Fruit fly (Drosophila melanogaster) whole organism, embryonic: ENCODE data around the gene CG46317.
A peak's percentile ranks its signal among the peaks of the same experiment; 100 is the strongest.

Experiments
- C15 ChIP-seq: fragments of 200-800 bp; sonication (Bioruptor generic); IDR thresholded peaks from 3 replicates; pipeline ENCODE4 v1.3.6; 2022; ENCODE audit warnings: missing biosample characterization, missing genetic modification characterization
- CG10959 ChIP-seq: fragments of 200-800 bp; sonication (Bioruptor generic); IDR thresholded peaks from 2 replicates; pipeline ENCODE4 v1.3.6; 2022; ENCODE audit warnings: missing biosample characterization, missing genetic modification characterization
- CG10979 ChIP-seq: fragments of 200-800 bp; sonication (Bioruptor generic); optimal IDR thresholded peaks from 2 replicates; lab custom pipeline; 2018; ENCODE audit warnings: missing biosample characterization, mild to moderate bottlenecking, missing genetic modification characterization, moderate library complexity
- CG12299 ChIP-seq: fragments of 200-800 bp; sonication (Bioruptor generic); optimal IDR thresholded peaks from 2 replicates; lab custom pipeline; 2018; ENCODE audit warnings: missing biosample characterization, mild to moderate bottlenecking, missing genetic modification characterization
- CG12659 ChIP-seq: fragments of 200-800 bp; sonication (Bioruptor generic); optimal IDR thresholded peaks from 3 replicates; lab custom pipeline; 2017; ENCODE audit warnings: mild to moderate bottlenecking, missing biosample characterization, missing genetic modification reagents, missing genetic modification characterization
- CG14710 ChIP-seq: fragments of 200-800 bp; sonication (Bioruptor generic); optimal IDR thresholded peaks from 3 replicates; lab custom pipeline; 2019; ENCODE audit warnings: missing biosample characterization, mild to moderate bottlenecking, missing genetic modification characterization, moderate library complexity
- CG2129 ChIP-seq: fragments of 200-800 bp; sonication (Bioruptor generic); IDR thresholded peaks from 2 replicates; pipeline ENCODE4 v1.3.6; 2022; ENCODE audit warnings: missing biosample characterization, missing genetic modification characterization; ENCODE audit not compliant: partially characterized antibody
- CG2678 ChIP-seq: fragments of 200-800 bp; sonication (Bioruptor generic); optimal IDR thresholded peaks from 3 replicates; lab custom pipeline; 2019; ENCODE audit warnings: missing biosample characterization, mild to moderate bottlenecking, missing genetic modification characterization, moderate library complexity
- CG3281 ChIP-seq: fragments of 200-800 bp; sonication (Bioruptor generic); optimal IDR thresholded peaks from 3 replicates; lab custom pipeline; 2017; ENCODE audit warnings: missing biosample characterization, mild to moderate bottlenecking, missing genetic modification characterization
- CG4617 ChIP-seq: fragments of 200-800 bp; sonication (Bioruptor generic); optimal IDR thresholded peaks from 3 replicates; lab custom pipeline; 2016; ENCODE audit warnings: missing biosample characterization, missing genetic modification characterization, borderline replicate concordance
- CG4707 ChIP-seq: fragments of 200-800 bp; sonication (Bioruptor generic); optimal IDR thresholded peaks from 2 replicates; lab custom pipeline; 2018; ENCODE audit warnings: missing biosample characterization, mild to moderate bottlenecking, missing genetic modification characterization, moderate library complexity
- CG6175 ChIP-seq: fragments of 200-800 bp; sonication (Bioruptor generic); IDR thresholded peaks from 3 replicates; pipeline ENCODE4 v1.3.6; 2022; ENCODE audit warnings: missing biosample characterization, missing genetic modification characterization
- CG7839 ChIP-seq: fragments of 200-800 bp; sonication (Bioruptor generic); optimal IDR thresholded peaks from 3 replicates; lab custom pipeline; 2018; ENCODE audit warnings: missing biosample characterization, mild to moderate bottlenecking, missing genetic modification characterization, moderate library complexity
- Camta ChIP-seq: fragments of 200-800 bp; sonication (Bioruptor generic); optimal IDR thresholded peaks from 2 replicates; lab custom pipeline; 2016; ENCODE audit warnings: missing biosample characterization, missing genetic modification characterization
- CoRest ChIP-seq: fragments of 200-800 bp; sonication (Bioruptor generic); optimal IDR thresholded peaks from 3 replicates; lab custom pipeline; 2018; ENCODE audit warnings: missing biosample characterization, mild to moderate bottlenecking, missing genetic modification characterization, moderate library complexity
- D19A ChIP-seq: fragments of 200-800 bp; optimal IDR thresholded peaks from 3 replicates; lab custom pipeline; 2019; ENCODE audit warnings: missing biosample characterization, mild to moderate bottlenecking, missing genetic modification characterization, moderate library complexity
- D19B ChIP-seq: fragments of 200-800 bp; sonication (Bioruptor generic); optimal IDR thresholded peaks from 2 replicates; lab custom pipeline; 2017; ENCODE audit warnings: missing biosample characterization, mild to moderate bottlenecking, missing genetic modification characterization
- Deaf1 ChIP-seq: fragments of 200-800 bp; optimal IDR thresholded peaks from 3 replicates; lab custom pipeline; 2019; ENCODE audit warnings: missing biosample characterization, mild to moderate bottlenecking, missing genetic modification characterization, moderate library complexity
- Drgx ChIP-seq: fragments of 200-800 bp; sonication (Bioruptor generic); IDR thresholded peaks from 2 replicates; pipeline ENCODE4 v1.3.6; 2022; ENCODE audit warnings: missing biosample characterization, missing genetic modification characterization
- E2f1 ChIP-seq: fragments of 200-800 bp; sonication (Bioruptor generic); IDR thresholded peaks from 2 replicates; pipeline ENCODE4 v1.3.6; 2022; ENCODE audit warnings: missing biosample characterization, missing genetic modification characterization
- Ets65A ChIP-seq: fragments of 200-800 bp; sonication (Bioruptor generic); peaks from one replicate; lab custom pipeline; 2016; ENCODE audit warnings: missing biosample characterization, missing genetic modification characterization
- Hr3 ChIP-seq: fragments of 200-800 bp; sonication (Bioruptor generic); optimal IDR thresholded peaks from 3 replicates; lab custom pipeline; 2016; ENCODE audit warnings: missing biosample characterization, missing genetic modification characterization
- Hr51 ChIP-seq, 2 experiments: fragments of 200-800 bp; sonication (Bioruptor generic); optimal IDR thresholded peaks; 2 replicates in 1 of 2; 3 replicates in 1 of 2; lab custom pipeline; 2016 to 2018; ENCODE audit warnings: missing biosample characterization in 2 of 2, missing genetic modification characterization in 2 of 2, mild to moderate bottlenecking in 1 of 2, moderate library complexity in 1 of 2
- Lim3 ChIP-seq: fragments of 200-800 bp; sonication (Bioruptor generic); IDR thresholded peaks from 2 replicates; pipeline ENCODE4 v1.3.6; 2022; ENCODE audit warnings: missing biosample characterization, missing genetic modification characterization
- Mad ChIP-seq: fragments of 200-800 bp; sonication (Bioruptor generic); optimal IDR thresholded peaks from 2 replicates; lab custom pipeline; 2016; ENCODE audit warnings: missing biosample characterization, missing genetic modification characterization
- NC2β ChIP-seq: fragments of 200-800 bp; sonication (Bioruptor generic); optimal IDR thresholded peaks from 2 replicates; lab custom pipeline; 2016; ENCODE audit warnings: missing biosample characterization, missing genetic modification characterization
- Nf-YA ChIP-seq: fragments of 200-800 bp; sonication (Bioruptor generic); IDR thresholded peaks from 2 replicates; pipeline ENCODE4 v1.3.6; 2022; ENCODE audit warnings: missing biosample characterization, missing genetic modification characterization
- Rfx ChIP-seq: fragments of 200-800 bp; sonication (Bioruptor generic); IDR thresholded peaks from 2 replicates; pipeline ENCODE4 v1.3.6; 2022; ENCODE audit warnings: missing biosample characterization, missing genetic modification characterization
- Sin3A ChIP-seq: fragments of >200 bp; optimal IDR thresholded peaks from 2 replicates; lab custom pipeline; 2018
- Stat92E ChIP-seq, 3 experiments: fragments of >200 bp in 2 of 3; fragments of 200-800 bp in 1 of 3; sonication (Bioruptor generic) in 1 of 3; optimal IDR thresholded peaks; 2 replicates each; lab custom pipeline; 2017 to 2019; ENCODE audit warnings: missing biosample characterization in 3 of 3, missing genetic modification characterization in 3 of 3, mild to moderate bottlenecking in 1 of 3, moderate library complexity in 1 of 3
- bigmax ChIP-seq: fragments of 200-800 bp; sonication (Bioruptor generic); optimal IDR thresholded peaks from 2 replicates; lab custom pipeline; 2018; ENCODE audit warnings: missing biosample characterization, mild to moderate bottlenecking, missing genetic modification characterization
- chm ChIP-seq: fragments of 200-800 bp; sonication (Bioruptor generic); IDR thresholded peaks from 2 replicates; pipeline ENCODE4 v1.3.6; 2022; ENCODE audit warnings: missing biosample characterization, missing genetic modification characterization
- crc ChIP-seq: fragments of 200-800 bp; sonication (Bioruptor generic); optimal IDR thresholded peaks from 2 replicates; lab custom pipeline; 2016; ENCODE audit warnings: missing biosample characterization, missing genetic modification characterization
- da ChIP-seq: fragments of 200-800 bp; sonication (Bioruptor generic); optimal IDR thresholded peaks from 2 replicates; lab custom pipeline; 2016; ENCODE audit warnings: missing biosample characterization, missing genetic modification characterization
- fd64A ChIP-seq: fragments of 200-800 bp; sonication (Bioruptor generic); optimal IDR thresholded peaks from 3 replicates; lab custom pipeline; 2018; ENCODE audit warnings: missing biosample characterization, mild to moderate bottlenecking, missing genetic modification characterization
- gcm2 ChIP-seq: fragments of 200-800 bp; sonication (Bioruptor generic); optimal IDR thresholded peaks from 2 replicates; lab custom pipeline; 2016; ENCODE audit warnings: missing biosample characterization, missing genetic modification characterization
- knrl ChIP-seq: fragments of 200-800 bp; sonication (Bioruptor generic); IDR thresholded peaks from 3 replicates; pipeline ENCODE4 v1.3.6; 2022; ENCODE audit warnings: missing biosample characterization, missing genetic modification characterization; ENCODE audit not compliant: partially characterized antibody
- mam ChIP-seq: fragments of 200-800 bp; sonication (Bioruptor generic); optimal IDR thresholded peaks from 3 replicates; lab custom pipeline; 2016; ENCODE audit warnings: missing biosample characterization, missing genetic modification characterization
- oc ChIP-seq: fragments of 200-800 bp; sonication (Bioruptor generic); optimal IDR thresholded peaks from 2 replicates; lab custom pipeline; 2018; ENCODE audit warnings: missing biosample characterization, mild to moderate bottlenecking, missing genetic modification characterization, moderate library complexity
- prd ChIP-seq, 3 experiments: fragments of >200 bp in 2 of 3; fragments of 200-800 bp in 1 of 3; sonication (Bioruptor generic) in 1 of 3; optimal IDR thresholded peaks in 2 of 3; IDR thresholded peaks in 1 of 3; 2 replicates in 2 of 3; 3 replicates in 1 of 3; pipeline versions ENCODE4 v1.3.6 to Lab custom; 2017 to 2022; ENCODE audit warnings: missing biosample characterization in 1 of 3, missing genetic modification characterization in 1 of 3
- pros ChIP-seq: fragments of 200-800 bp; sonication (Bioruptor generic); optimal IDR thresholded peaks from 3 replicates; lab custom pipeline; 2019; ENCODE audit warnings: missing biosample characterization, mild to moderate bottlenecking, missing genetic modification characterization, moderate library complexity
- repo ChIP-seq: fragments of 200-800 bp; sonication (Bioruptor generic); optimal IDR thresholded peaks from 2 replicates; lab custom pipeline; 2016; ENCODE audit warnings: missing biosample characterization, missing genetic modification characterization
- salm ChIP-seq: fragments of 200-800 bp; sonication (Bioruptor generic); optimal IDR thresholded peaks from 2 replicates; lab custom pipeline; 2018; ENCODE audit warnings: missing biosample characterization, mild to moderate bottlenecking, missing genetic modification characterization
- sd ChIP-seq: fragments of 200-800 bp; sonication (Bioruptor generic); optimal IDR thresholded peaks from 3 replicates; lab custom pipeline; 2018; ENCODE audit warnings: missing biosample characterization, mild to moderate bottlenecking, missing genetic modification characterization, moderate library complexity
- sug ChIP-seq: fragments of 200-800 bp; optimal IDR thresholded peaks from 2 replicates; lab custom pipeline; 2019; ENCODE audit warnings: missing biosample characterization, mild to moderate bottlenecking, missing genetic modification characterization, moderate library complexity
- tup ChIP-seq: fragments of 200-800 bp; sonication (Bioruptor generic); optimal IDR thresholded peaks from 2 replicates; lab custom pipeline; 2016; ENCODE audit warnings: missing biosample characterization, mild to moderate bottlenecking, missing genetic modification characterization, moderate library complexity
- unc-4 ChIP-seq: fragments of 200-800 bp; sonication (Bioruptor generic); IDR thresholded peaks from 2 replicates; pipeline ENCODE4 v1.3.6; 2022; ENCODE audit warnings: missing biosample characterization, missing genetic modification characterization; ENCODE audit not compliant: partially characterized antibody

CG46317 gene

dm6 chrX:14214505-14215449 lies 46.2 kb upstream of the CG46317 start (continued):
- TF ChIP-seq CG4617 (GFP tag; lab: Kevin White, UChicago) (no peak), NC2β (GFP tag; lab: Kevin White, UChicago) (no peak), CG10959 (GFP tag; lab: Robert Waterston, UW) (no peak), bigmax (GFP tag; lab: Kevin White, UChicago) (no peak), Hr3 (peak; percentile 2), Hr51 (GFP tag; optimal IDR thresholded peaks at IDR 0.05; lab: Kevin White, UChicago) (peak in 1 of 2 experiments; percentile 59), CoRest (tag; lab: Kevin White, UChicago) (peak; percentile 48)

DNA sequence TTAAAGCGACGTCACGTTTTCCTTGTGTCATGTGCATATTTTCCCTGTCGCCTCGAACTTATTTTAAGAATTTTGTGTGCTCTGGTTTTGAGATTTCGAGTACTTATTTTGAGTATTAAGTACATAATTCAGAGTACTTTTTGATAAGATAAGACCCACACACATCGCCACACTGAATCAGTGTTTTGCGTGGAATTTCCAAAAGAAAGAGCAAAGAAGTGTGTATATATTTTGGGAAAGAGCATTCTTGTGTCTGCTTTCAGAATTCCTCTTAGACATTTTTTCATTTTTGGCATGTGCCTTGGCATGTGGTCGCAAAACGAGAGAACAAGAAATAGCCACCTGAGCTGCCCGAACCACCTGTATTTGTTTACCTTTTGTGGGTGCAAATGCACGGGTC lies 45.2 kb upstream of the CG46317 start:
- TF ChIP-seq repo (GFP tag; lab: Kevin White, UChicago) (no peak), prd (optimal IDR thresholded peaks at IDR 0.05; lab: Kevin White, UChicago) (no peak), prd (GFP tag; IDR thresholded peaks at IDR 0.05; lab: Robert Waterston, UW) (0 out of 3 replicates have a peak, but pooled peaks have one; percentile 5), sd (tag; lab: Kevin White, UChicago) (peak; percentile 73), knrl (GFP tag; lab: Robert Waterston, UW) (no peak), D19A (tag; lab: Kevin White, UChicago) (peak; percentile 95), chm (GFP tag; lab: Robert Waterston, UW) (no peak), C15 (GFP tag; lab: Robert Waterston, UW) (no peak), mam (GFP tag; lab: Kevin White, UChicago) (no peak), Nf-YA (GFP tag; lab: Robert Waterston, UW) (no peak), CG12659 (no peak), CG10979 (tag; lab: Kevin White, UChicago) (no peak), salm (tag; lab: Kevin White, UChicago) (no peak), Ets65A (GFP tag; lab: Kevin White, UChicago) (peak; percentile 63), Lim3 (GFP tag; lab: Robert Waterston, UW) (no peak), tup (GFP tag; lab: Kevin White, UChicago) (no peak), oc (tag; lab: Kevin White, UChicago) (no peak), D19B (no peak), CG3281 (GFP tag; lab: Kevin White, UChicago) (peak; percentile 39), Stat92E (GFP tag; optimal IDR thresholded peaks at IDR 0.05; lab: Kevin White, UChicago) (no peak), sug (tag; lab: Kevin White, UChicago) (peak; percentile 8), da (GFP tag; lab: Kevin White, UChicago) (no peak), fd64A (GFP tag; lab: Kevin White, UChicago) (no peak), Mad (GFP tag; lab: Kevin White, UChicago) (no peak), CG4707 (GFP tag; lab: Kevin White, UChicago) (no peak), Camta (GFP tag; lab: Kevin White, UChicago) (no peak), Drgx (GFP tag; lab: Robert Waterston, UW) (peak; percentile 55; the same call in 1 of the 2 replicates), pros (GFP tag; lab: Kevin White, UChicago) (no peak), CG14710 (tag; lab: Kevin White, UChicago) (no peak), CG2678 (tag; lab: Kevin White, UChicago) (peak; percentile 14), Deaf1 (tag; lab: Kevin White, UChicago) (no peak), CG2129 (GFP tag; lab: Robert Waterston, UW) (no peak), crc (GFP tag; lab: Kevin White, UChicago) (no peak), E2f1 (GFP tag; lab: Robert Waterston, UW) (no peak), CG6175 (GFP tag; lab: Robert Waterston, UW) (no peak), Sin3A (lab: Kevin White, UChicago) (no peak), Rfx (GFP tag; lab: Robert Waterston, UW) (0 out of 2 replicates have a peak, but pooled peaks have one; percentile 17), gcm2 (no peak), unc-4 (GFP tag; lab: Robert Waterston, UW) (no peak), CG7839 (peak; percentile 12), CG12299 (tag; lab: Kevin White, UChicago) (no peak)
